Worm (Caenorhabditis elegans) whole organism, L4 larva: Measurements from ENCODE around the gene F22B3.8.

Source experiments
- T20F7.1 ChIP-seq: fragments of 200-800 bp; sonication (Bioruptor generic); optimal IDR thresholded peaks from 2 replicates; lab custom pipeline; 2018; ENCODE audit warnings: mild to moderate bottlenecking, missing genetic modification characterization, missing compliant biosample characterization
- Y5F2A.4 ChIP-seq: fragments of 200-800 bp; sonication (Bioruptor generic); optimal IDR thresholded peaks from 2 replicates; lab custom pipeline; 2018; ENCODE audit warnings: mild to moderate bottlenecking, missing genetic modification characterization, missing compliant biosample characterization
- Y75B8A.6 ChIP-seq: fragments of 200-800 bp; sonication (Bioruptor generic); IDR thresholded peaks from 2 replicates; pipeline ENCODE4 v1.3.6; 2022; ENCODE audit warnings: missing genetic modification reagents, missing genetic modification characterization, missing compliant biosample characterization
- aha-1 ChIP-seq: fragments of 150-350 bp; peaks from one replicate; lab custom pipeline; 2014; ENCODE audit warnings: missing biosample characterization, missing genetic modification characterization
- ama-1 ChIP-seq: fragments of 150-350 bp; optimal IDR thresholded peaks from 2 replicates; lab custom pipeline; 2014; ENCODE audit warnings: inconsistent platforms, mixed read lengths
- attf-4 ChIP-seq: sonication (generic microtip); optimal IDR thresholded peaks from 3 replicates; lab custom pipeline; 2017; ENCODE audit warnings: missing biosample characterization, missing genetic modification characterization
- ces-1 ChIP-seq: fragments of 150-350 bp; sonication (generic microtip); optimal IDR thresholded peaks from 4 replicates; lab custom pipeline; 2014; ENCODE audit warnings: missing biosample characterization, missing genetic modification reagents, missing genetic modification characterization
- cey-2 ChIP-seq: sonication (generic microtip); optimal IDR thresholded peaks from 3 replicates; lab custom pipeline; 2017; ENCODE audit warnings: missing genetic modification characterization, mild to moderate bottlenecking, missing compliant biosample characterization, antibody characterized with exemption, borderline replicate concordance; ENCODE audit not compliant: insufficient read depth
- ctbp-1 ChIP-seq: fragments of 200-800 bp; sonication (Bioruptor generic); IDR thresholded peaks from 2 replicates; pipeline ENCODE4 v1.3.6; 2022; ENCODE audit warnings: missing genetic modification reagents, missing genetic modification characterization, missing compliant biosample characterization
- daf-8 ChIP-seq: fragments of 200-800 bp; sonication (Bioruptor generic); IDR thresholded peaks from 2 replicates; pipeline ENCODE4 v1.3.6; 2022; ENCODE audit warnings: missing genetic modification characterization, missing compliant biosample characterization
- dmd-6 ChIP-seq: fragments of 200-800 bp; sonication (Bioruptor generic); IDR thresholded peaks from 2 replicates; pipeline ENCODE4 v1.3.6; 2022; ENCODE audit warnings: missing genetic modification reagents, missing genetic modification characterization, missing compliant biosample characterization
- dmd-8 ChIP-seq: fragments of 200-800 bp; sonication (Bioruptor generic); IDR thresholded peaks from 2 replicates; pipeline ENCODE4 v1.3.6; 2022; ENCODE audit warnings: missing genetic modification characterization, missing compliant biosample characterization
- dve-1 ChIP-seq: sonication (generic microtip); optimal IDR thresholded peaks from 2 replicates; lab custom pipeline; 2017; ENCODE audit warnings: antibody characterized with exemption, mild to moderate bottlenecking, missing genetic modification characterization, missing compliant biosample characterization; ENCODE audit not compliant: insufficient read depth
- egl-43 ChIP-seq: fragments of 200-800 bp; sonication (Bioruptor generic); IDR thresholded peaks from 2 replicates; pipeline ENCODE4 v1.3.6; 2022; ENCODE audit warnings: missing genetic modification reagents, missing genetic modification characterization, missing compliant biosample characterization
- hlh-11 ChIP-seq: fragments of 200-800 bp; sonication (Bioruptor generic); optimal IDR thresholded peaks from 2 replicates; lab custom pipeline; 2018; ENCODE audit warnings: mild to moderate bottlenecking, missing genetic modification characterization, missing compliant biosample characterization
- hlh-30 ChIP-seq: sonication (generic microtip); optimal IDR thresholded peaks from 2 replicates; lab custom pipeline; 2017; ENCODE audit warnings: antibody characterized with exemption, mild to moderate bottlenecking, missing genetic modification characterization, missing compliant biosample characterization; ENCODE audit not compliant: insufficient read depth
- hmg-1.1 ChIP-seq: fragments of 200-800 bp; sonication (Bioruptor generic); IDR thresholded peaks from 2 replicates; pipeline ENCODE4 v1.3.6; 2022; ENCODE audit warnings: missing genetic modification reagents, missing genetic modification characterization, missing compliant biosample characterization
- lin-1 ChIP-seq: fragments of 200-800 bp; sonication (Bioruptor generic); IDR thresholded peaks from 2 replicates; pipeline ENCODE4 v1.3.6; 2022; ENCODE audit warnings: missing genetic modification reagents, missing genetic modification characterization, missing compliant biosample characterization
- lin-13 ChIP-seq: fragments of 150-350 bp; optimal IDR thresholded peaks from 2 replicates; lab custom pipeline; 2014; ENCODE audit warnings: missing biosample characterization, missing genetic modification reagents, missing genetic modification characterization
- lin-38 ChIP-seq: fragments of 200-800 bp; sonication (Bioruptor generic); IDR thresholded peaks from 2 replicates; pipeline ENCODE4 v1.3.6; 2022; ENCODE audit warnings: missing genetic modification reagents, missing genetic modification characterization, missing compliant biosample characterization
- lir-3 ChIP-seq: sonication (generic microtip); optimal IDR thresholded peaks from 2 replicates; lab custom pipeline; 2016; ENCODE audit warnings: mild to moderate bottlenecking, missing genetic modification characterization, missing compliant biosample characterization
- nhr-11 ChIP-seq: fragments of 150-350 bp; optimal IDR thresholded peaks from 2 replicates; lab custom pipeline; 2014; ENCODE audit warnings: missing biosample characterization, missing genetic modification characterization
- nhr-28 ChIP-seq: fragments of 150-350 bp; optimal IDR thresholded peaks from 2 replicates; lab custom pipeline; 2014; ENCODE audit warnings: missing biosample characterization, missing genetic modification characterization
- nhr-42 ChIP-seq: fragments of 200-800 bp; sonication (Bioruptor generic); IDR thresholded peaks from 2 replicates; pipeline ENCODE4 v1.3.6; 2022; ENCODE audit warnings: missing genetic modification characterization, missing compliant biosample characterization
- nhr-77 ChIP-seq: fragments of 150-350 bp; optimal IDR thresholded peaks from 2 replicates; lab custom pipeline; 2014; ENCODE audit warnings: missing biosample characterization, missing genetic modification characterization
- php-3 ChIP-seq: fragments of 200-800 bp; sonication (Bioruptor generic); IDR thresholded peaks from 2 replicates; pipeline ENCODE4 v1.3.6; 2022; ENCODE audit warnings: missing genetic modification reagents, missing genetic modification characterization, missing compliant biosample characterization
- skn-1 ChIP-seq: fragments of 150-350 bp; optimal IDR thresholded peaks from 2 replicates; lab custom pipeline; 2014; ENCODE audit warnings: missing biosample characterization, missing genetic modification characterization
- snpc-1.2 ChIP-seq: fragments of 200-800 bp; sonication (Bioruptor generic); IDR thresholded peaks from 2 replicates; pipeline ENCODE4 v1.3.6; 2022; ENCODE audit warnings: missing genetic modification reagents, missing genetic modification characterization, missing compliant biosample characterization
- spr-1 ChIP-seq: sonication (generic microtip); optimal IDR thresholded peaks from 2 replicates; lab custom pipeline; 2016; ENCODE audit warnings: mild to moderate bottlenecking, missing genetic modification characterization, missing compliant biosample characterization
- tag-97 ChIP-seq: fragments of 200-800 bp; sonication (Bioruptor generic); IDR thresholded peaks from 2 replicates; pipeline ENCODE4 v1.3.6; 2022; ENCODE audit warnings: missing genetic modification characterization, missing compliant biosample characterization
- unc-39 ChIP-seq: sonication (generic microtip); optimal IDR thresholded peaks from 2 replicates; lab custom pipeline; 2017; ENCODE audit warnings: missing biosample characterization, missing genetic modification characterization
- unc-62 ChIP-seq, 3 experiments: fragments of 150-350 bp in 1 of 3; sonication (generic microtip); optimal IDR thresholded peaks in 2 of 3; peaks in 1 of 3; 1 replicate in 1 of 3; 2 replicates in 2 of 3; lab custom pipeline; 2014 to 2017; ENCODE audit warnings: missing biosample characterization in 3 of 3, missing genetic modification characterization in 3 of 3, missing genetic modification reagents in 3 of 3, missing genotype in 1 of 3
- zag-1 ChIP-seq: fragments of 150-350 bp; optimal IDR thresholded peaks from 2 replicates; lab custom pipeline; 2014; ENCODE audit warnings: missing biosample characterization, missing genetic modification characterization
- zfp-2 ChIP-seq: sonication (generic microtip); optimal IDR thresholded peaks from 2 replicates; lab custom pipeline; 2016; ENCODE audit warnings: mild to moderate bottlenecking, missing genetic modification characterization, missing compliant biosample characterization
- zfp-3 ChIP-seq: fragments of 200-800 bp; sonication (Bioruptor generic); conservative IDR thresholded peaks from 2 replicates; pipeline ENCODE4 v1.3.6; 2022; ENCODE audit warnings: missing genetic modification reagents, missing genetic modification characterization, missing compliant biosample characterization
- zip-11 ChIP-seq: fragments of 200-800 bp; sonication (Bioruptor generic); IDR thresholded peaks from 2 replicates; pipeline ENCODE4 v1.3.6; 2022; ENCODE audit warnings: missing genetic modification characterization, missing compliant biosample characterization
- ztf-7 ChIP-seq: fragments of 150-350 bp; optimal IDR thresholded peaks from 2 replicates; lab custom pipeline; 2014; ENCODE audit warnings: missing biosample characterization, missing genetic modification characterization

Gene F22B3.8

DNA sequence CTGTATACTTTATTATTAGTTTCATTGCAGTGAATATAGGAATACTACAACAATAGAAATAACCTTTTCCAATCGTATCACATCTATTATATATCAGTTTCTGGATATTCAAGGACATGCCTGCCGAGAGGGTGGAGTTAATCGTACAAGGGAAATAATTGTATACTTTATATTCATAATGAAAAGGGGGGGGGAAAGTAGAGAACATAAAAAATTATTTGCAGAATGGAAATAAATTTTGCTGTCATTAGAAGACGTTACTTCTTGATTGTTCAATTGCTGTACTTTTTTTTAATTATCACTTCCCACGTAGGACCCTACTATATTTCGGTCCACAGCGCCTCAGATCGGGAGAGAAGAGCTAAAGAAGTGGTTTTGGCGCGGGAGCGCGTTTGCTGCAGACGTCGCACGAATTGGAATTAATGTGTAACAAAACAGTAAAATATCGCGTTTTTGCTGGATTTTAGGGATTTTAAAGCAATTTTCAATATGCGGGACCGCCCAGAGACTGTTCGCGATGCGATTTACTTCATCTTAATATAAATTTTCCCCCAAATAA lies 26.4 kb downstream of the F22B3.8 start, which contains the start of gene dsl-6:
dsl-6 (minus strand) TSS at position 51 of the 559 bp plus-strand sequence.
- TF ChIP-seq hmg-1.1 (GFP tag; lab: Robert Waterston, UW) (0 out of 2 replicates have a peak, but pooled peaks have one; percentile 19), lin-38 (GFP tag; lab: Robert Waterston, UW) (peak; percentile 64)

DNA sequence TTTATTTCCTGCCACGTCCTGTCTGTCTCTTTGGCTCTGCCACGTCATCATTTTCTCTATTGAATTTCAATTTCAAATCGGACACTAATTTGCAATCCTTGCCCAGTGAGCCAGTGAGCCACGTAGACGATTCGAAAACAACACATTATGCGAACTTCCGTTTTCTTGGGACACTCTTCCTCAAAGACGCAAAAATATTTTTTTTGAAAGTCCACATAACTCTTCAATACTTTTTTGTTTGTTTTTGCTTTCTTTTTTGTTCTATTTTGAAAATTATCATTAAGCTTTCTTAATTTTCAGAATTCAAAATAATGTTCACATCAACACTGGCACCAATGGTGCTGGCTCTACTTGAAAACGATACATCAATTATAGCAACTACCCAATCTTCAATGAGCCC lies 30.5 kb downstream of the F22B3.8 start, which contains the start of gene tag-89:
tag-89 (plus strand) TSS at position 301 of the 400 bp plus-strand sequence.
- TF ChIP-seq tag-97 (no peak), ama-1 (lab: Kevin White, UChicago) (no peak), spr-1 (tag; lab: Kevin White, UChicago) (no peak), dmd-6 (GFP tag; lab: Robert Waterston, UW) (no peak), hlh-30 (tag; lab: Kevin White, UChicago) (no peak), lin-13 (GFP tag; lab: Kevin White, UChicago) (no peak), unc-62 (GFP tag; optimal IDR thresholded peaks at IDR 0.05 in 1 of 2; lab: Kevin White, UChicago) (no peak), unc-62 (tag; optimal IDR thresholded peaks at IDR 0.05; lab: Kevin White, UChicago) (no peak), aha-1 (tag; lab: Kevin White, UChicago) (no peak), cey-2 (tag; lab: Kevin White, UChicago) (no peak), lin-1 (GFP tag; lab: Robert Waterston, UW) (no peak), snpc-1.2 (no peak), Y5F2A.4 (GFP tag; lab: Kevin White, UChicago) (no peak), unc-39 (tag; lab: Kevin White, UChicago) (no peak), nhr-28 (tag; lab: Kevin White, UChicago) (no peak)

DNA sequence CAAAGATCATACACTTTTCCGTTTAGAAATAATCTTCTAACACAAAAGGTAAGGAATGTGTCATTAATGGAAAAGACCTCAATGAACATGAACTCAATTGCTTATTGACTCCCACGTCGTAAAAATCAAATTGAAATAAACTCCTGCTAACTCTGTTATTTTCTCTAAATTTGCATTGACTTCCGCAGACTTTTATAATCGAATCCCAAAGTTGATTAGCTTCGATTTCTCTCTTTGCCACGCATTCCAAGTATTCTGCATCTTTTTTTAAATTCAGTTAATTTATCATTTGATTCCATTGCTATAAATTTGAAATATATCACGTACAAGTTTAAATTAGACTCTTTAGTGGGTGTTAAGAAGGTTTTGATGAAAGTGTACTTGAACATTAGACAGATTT lies 36.0 kb downstream of the F22B3.8 start:
- TF ChIP-seq T20F7.1, result no peak
- no peak for TF ChIP-seq nhr-42 (GFP tag; lab: Robert Waterston, UW)
- no peak for TF ChIP-seq ama-1 (lab: Kevin White, UChicago)
- TF ChIP-seq hlh-11 (tag; lab: Kevin White, UChicago), result no peak
- TF ChIP-seq ztf-7, result no peak
- TF ChIP-seq ces-1 (GFP tag; lab: Kevin White, UChicago), result peak; percentile 80
- peak; percentile 15 for TF ChIP-seq nhr-11 (tag; lab: Kevin White, UChicago)
- TF ChIP-seq aha-1 (tag; lab: Kevin White, UChicago), result peak; percentile 68
- no peak for TF ChIP-seq lin-1 (GFP tag; lab: Robert Waterston, UW)
- no peak for TF ChIP-seq Y5F2A.4 (GFP tag; lab: Kevin White, UChicago)
- no peak for TF ChIP-seq Y75B8A.6 (GFP tag; lab: Robert Waterston, UW)
- TF ChIP-seq dve-1 (tag; lab: Kevin White, UChicago), result no peak

DNA sequence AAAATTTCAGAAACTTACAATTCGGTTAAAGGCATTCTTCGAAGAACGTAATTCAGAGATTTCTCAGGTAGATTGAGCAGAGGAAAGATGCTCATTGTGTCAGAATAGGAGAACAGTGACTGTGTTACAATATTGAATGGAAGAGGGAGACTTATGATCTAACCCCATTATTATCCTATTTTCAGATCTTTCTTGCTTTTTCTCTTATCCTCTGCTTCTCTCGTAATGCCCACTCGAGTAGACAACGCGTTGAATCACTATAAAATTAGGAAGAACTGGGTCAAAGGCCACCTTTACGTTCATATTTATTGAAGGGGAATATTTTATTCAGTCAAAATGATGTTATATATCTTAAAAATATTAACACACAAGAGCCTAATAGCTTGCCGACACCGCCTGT lies 45.5 kb downstream of the F22B3.8 start, which contains the start of gene fbxb-76:
fbxb-76 (minus strand) TSS at position 101 of the 400 bp plus-strand sequence.
- TF ChIP-seq zag-1 (tag; lab: Kevin White, UChicago) (no peak), daf-8 (GFP tag; lab: Robert Waterston, UW) (no peak), ztf-7 (no peak), hlh-30 (tag; lab: Kevin White, UChicago) (no peak), php-3 (GFP tag; lab: Robert Waterston, UW) (no peak), dmd-8 (no peak), zip-11 (GFP tag; lab: Robert Waterston, UW) (no peak), attf-4 (tag; lab: Kevin White, UChicago) (no peak), egl-43 (no peak), ctbp-1 (no peak), skn-1 (tag; lab: Kevin White, UChicago) (no peak), nhr-77 (tag; lab: Kevin White, UChicago) (no peak), aha-1 (tag; lab: Kevin White, UChicago) (no peak), zfp-2 (tag; lab: Kevin White, UChicago) (no peak), zfp-3 (GFP tag; lab: Robert Waterston, UW) (no peak), lir-3 (tag; lab: Kevin White, UChicago) (no peak)
